Worm (Caenorhabditis elegans): Measurements from ENCODE around the gene C34C12.12.

Gene C34C12.12

DNA sequence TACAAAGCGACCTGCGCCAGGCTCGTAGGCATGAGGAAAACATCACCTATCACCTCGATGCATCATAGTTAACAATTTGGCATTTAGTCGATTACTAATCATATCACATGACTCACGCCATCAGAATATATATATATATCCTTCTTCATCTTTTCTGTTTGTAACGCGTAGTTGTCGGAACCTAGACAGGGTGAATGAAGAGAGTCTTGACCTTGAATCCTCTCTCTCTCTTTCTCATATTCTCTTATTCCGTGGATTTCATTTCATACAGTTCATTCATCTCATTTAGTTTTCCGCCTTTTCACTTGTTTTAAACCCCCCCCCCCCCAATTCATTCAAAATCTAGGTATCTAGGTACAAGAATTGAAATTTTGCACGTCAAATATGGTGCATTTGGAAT is 27.2 kb downstream of the C34C12.12 start (continued):
- TF ChIP-seq Y116A8C.19 (tag; optimal IDR thresholded peaks at IDR 0.05; ENCODE audit: borderline replicate concordance), result no peak
- TF ChIP-seq rnt-1 (tag; optimal IDR thresholded peaks at IDR 0.05), result no peak
- no peak for TF ChIP-seq tbx-2 (tag; optimal IDR thresholded peaks at IDR 0.05)
- no peak for TF ChIP-seq nhr-77 (tag; optimal IDR thresholded peaks at IDR 0.05)
- no peak for TF ChIP-seq lin-15B (tag; optimal IDR thresholded peaks at IDR 0.05)
- TF ChIP-seq lin-14 (GFP tag; optimal IDR thresholded peaks at IDR 0.05), result peak; percentile 60
- TF ChIP-seq nhr-20 (tag; optimal IDR thresholded peaks at IDR 0.05), result peak; percentile 13

DNA sequence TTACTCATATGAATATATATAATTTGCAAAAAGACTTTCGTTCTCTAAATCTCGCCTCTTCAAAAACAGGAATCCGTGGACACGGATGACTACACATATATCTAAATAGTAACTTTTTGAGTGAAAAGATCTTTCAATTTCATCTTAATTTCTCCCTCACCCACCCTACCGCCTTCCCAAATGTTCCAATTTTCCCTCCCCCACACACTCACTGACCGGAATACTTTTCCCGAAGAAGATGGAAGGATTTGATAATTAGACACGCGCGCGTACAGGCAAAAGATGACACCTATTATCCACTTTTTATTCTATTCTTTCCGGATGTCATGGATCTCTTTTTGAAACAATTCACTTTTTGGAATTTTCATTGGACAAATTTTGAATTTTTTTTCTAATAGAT is 28.0 kb downstream of the C34C12.12 start:
- TF ChIP-seq hlh-4 (tag; optimal IDR thresholded peaks at IDR 0.05), result no peak
- TF ChIP-seq unc-30 (tag; optimal IDR thresholded peaks at IDR 0.05), result no peak
- peak; percentile 96 for TF ChIP-seq blmp-1 (tag; optimal IDR thresholded peaks at IDR 0.05)
- no peak for TF ChIP-seq nhr-11 (tag; optimal IDR thresholded peaks at IDR 0.05)
- no peak for TF ChIP-seq skn-1 (tag; optimal IDR thresholded peaks at IDR 0.05)
- TF ChIP-seq ceh-8 (GFP tag; optimal IDR thresholded peaks at IDR 0.05), result no peak
- no peak for TF ChIP-seq ces-1 (GFP tag; optimal IDR thresholded peaks at IDR 0.05)
- TF ChIP-seq zip-4 (GFP tag; optimal IDR thresholded peaks at IDR 0.05), result no peak
- peak; percentile 6 for TF ChIP-seq mep-1 (tag; optimal IDR thresholded peaks at IDR 0.05)
- TF ChIP-seq unc-98 (GFP tag; IDR thresholded peaks at IDR 0.05), result no peak

DNA sequence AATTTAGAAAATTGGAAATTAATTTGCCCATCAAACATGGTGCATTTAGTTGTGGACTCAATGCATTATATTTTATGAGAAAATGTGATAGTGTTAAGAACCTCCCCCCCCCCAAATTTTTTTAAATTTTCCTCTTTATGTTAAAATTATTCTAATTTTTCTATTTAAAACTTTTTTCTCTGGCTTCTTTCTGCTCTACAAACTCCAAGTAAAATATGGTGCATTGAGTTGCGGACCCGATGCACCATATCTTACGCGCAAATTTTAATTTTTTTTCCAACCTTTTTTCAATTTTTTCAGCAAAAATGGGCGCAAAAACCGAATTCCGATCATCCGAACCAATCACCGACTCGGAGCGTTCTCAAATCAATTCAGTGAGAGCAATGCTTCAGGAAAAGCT is 29.3 kb downstream of the C34C12.12 start, which contains the start of gene C34C12.6:
C34C12.6 (plus strand) TSS at position 301 of the 400 bp plus-strand sequence.
- TF ChIP-seq dsc-1 (tag; optimal IDR thresholded peaks at IDR 0.05), result no peak
- peak; percentile 46 for TF ChIP-seq nhr-85 (tag)
- TF ChIP-seq grh-1 (GFP tag; IDR thresholded peaks at IDR 0.05), result no peak

ce11 chrIII:3484995-3485394 is 32.0 kb downstream of the C34C12.12 start:
- TF ChIP-seq nhr-85 (tag) (peak; percentile 61), efl-1 (optimal IDR thresholded peaks at IDR 0.05) (no peak), efl-1 (GFP tag; optimal IDR thresholded peaks at IDR 0.05 in 1 of 2) (peak in 1 of 2 experiments; percentile 2), sox-4 (tag; optimal IDR thresholded peaks at IDR 0.05) (no peak)

ce11 chrIII:3486055-3486454 is 33.1 kb downstream of the C34C12.12 start:
- TF ChIP-seq zip-4 (GFP tag; optimal IDR thresholded peaks at IDR 0.05), result no peak
- TF ChIP-seq nhr-11 (tag; optimal IDR thresholded peaks at IDR 0.05), result no peak
- TF ChIP-seq nhr-77 (tag; optimal IDR thresholded peaks at IDR 0.05), result no peak
- TF ChIP-seq sptf-1 (tag; optimal IDR thresholded peaks at IDR 0.05), result no peak
- TF ChIP-seq snu-23 (GFP tag; optimal IDR thresholded peaks at IDR 0.05), result no peak
- TF ChIP-seq hlh-4 (tag; optimal IDR thresholded peaks at IDR 0.05), result no peak

DNA sequence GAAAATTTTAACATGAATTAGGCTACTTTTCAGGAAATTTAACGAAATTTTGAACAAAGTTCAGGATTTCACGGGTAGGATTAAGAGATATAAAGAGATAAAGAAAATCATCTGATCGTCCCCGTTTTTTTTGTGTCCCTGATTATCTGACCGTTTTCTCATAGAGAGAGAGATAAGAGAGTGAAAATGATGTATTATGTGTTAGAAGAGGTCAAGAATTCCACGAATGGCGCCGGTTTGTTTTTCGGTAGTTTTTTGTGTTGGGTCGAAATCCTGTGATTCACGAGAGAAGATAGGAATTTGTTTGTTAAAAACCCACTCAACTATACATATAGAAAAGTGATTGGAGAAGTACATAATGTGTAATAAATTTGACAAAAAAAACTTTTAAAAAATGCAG is 34.1 kb downstream of the C34C12.12 start:
- TF ChIP-seq snpc-4 (tag; optimal IDR thresholded peaks at IDR 0.05), result no peak
- TF ChIP-seq elt-3 (tag; optimal IDR thresholded peaks at IDR 0.05), result peak in 1 of 6 experiments; percentile 62
- peak; percentile 92 for TF ChIP-seq blmp-1 (tag; optimal IDR thresholded peaks at IDR 0.05)
- TF ChIP-seq lir-3 (tag; optimal IDR thresholded peaks at IDR 0.05; ENCODE audit: poor library complexity), result no peak
- TF ChIP-seq lsy-2 (tag; optimal IDR thresholded peaks at IDR 0.05), result no peak
- no peak for TF ChIP-seq tbx-2 (tag; optimal IDR thresholded peaks at IDR 0.05)
- TF ChIP-seq nhr-237 (tag; optimal IDR thresholded peaks at IDR 0.05), result no peak
- no peak for TF ChIP-seq swsn-7 (tag; optimal IDR thresholded peaks at IDR 0.05)
- no peak for TF ChIP-seq isw-1 (GFP tag; IDR thresholded peaks at IDR 0.05)

DNA sequence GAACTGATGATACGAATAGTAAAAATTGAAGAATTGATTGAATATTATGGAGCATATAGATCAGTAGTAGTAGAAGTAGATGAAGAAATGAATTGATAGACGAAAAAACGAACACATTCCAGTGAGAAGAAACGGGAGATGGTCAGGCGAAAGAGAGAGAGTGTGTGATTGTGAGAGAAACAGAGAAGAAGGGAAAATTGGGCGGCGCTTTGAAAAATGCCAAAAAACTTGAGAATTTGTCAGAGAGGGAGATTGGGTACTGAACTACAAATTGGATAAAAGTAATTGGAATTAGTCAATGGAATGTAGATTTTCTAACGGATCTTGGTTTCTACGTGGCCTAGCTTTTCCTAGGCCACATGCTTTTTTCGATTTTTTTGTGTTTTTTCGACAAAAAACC is 35.2 kb downstream of the C34C12.12 start, which contains the start of gene C34C12.7:
C34C12.7 (minus strand) TSS at position 118 of the 400 bp plus-strand sequence.
- peak in 1 of 3 experiments; percentile 10 for TF ChIP-seq dpl-1 (GFP tag; optimal IDR thresholded peaks at IDR 0.05)
- peak in 1 of 2 experiments; percentile 35 for TF ChIP-seq lin-35 (GFP tag; optimal IDR thresholded peaks at IDR 0.05)
- no peak for TF ChIP-seq ets-5 (GFP tag; IDR thresholded peaks at IDR 0.05)
- TF ChIP-seq ceh-88 (GFP tag; IDR thresholded peaks at IDR 0.05), result no peak
- TF ChIP-seq efl-1 (optimal IDR thresholded peaks at IDR 0.05), result no peak
- peak; percentile 50 to 91 for TF ChIP-seq efl-1 (GFP tag; optimal IDR thresholded peaks at IDR 0.05 in 1 of 2)
